Worm (Caenorhabditis elegans): ENCODE measurements around the gene vps-11.

Gene vps-11

DNA sequence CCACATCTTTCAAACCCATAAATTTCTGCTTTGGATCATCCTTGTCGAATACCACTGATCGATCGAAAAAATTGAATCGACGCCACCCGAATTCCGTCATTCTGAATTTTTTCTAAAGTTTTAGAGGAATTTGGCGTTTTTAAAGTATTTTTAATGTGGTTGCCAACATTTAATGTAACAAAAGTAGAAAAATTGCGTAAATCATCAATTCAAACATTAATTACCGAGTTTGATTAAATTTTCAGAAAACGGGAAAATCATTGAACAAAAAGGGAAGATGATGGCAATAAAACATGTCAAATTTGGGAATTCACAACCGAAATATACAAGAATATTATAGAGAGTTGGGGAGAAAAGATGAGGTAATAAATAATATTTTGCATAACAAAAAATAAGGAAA, at the start of gene vps-11:
Gene vps-11, minus strand, starts transcription at position 101 of the 400 bp plus-strand sequence.
- TF ChIP-seq ztf-23 (GFP tag; IDR thresholded peaks at IDR 0.05), result no peak
- TF ChIP-seq ztf-29 (GFP tag; IDR thresholded peaks at IDR 0.05), result no peak
- TF ChIP-seq tab-1 (GFP tag; IDR thresholded peaks at IDR 0.05), result no peak
- no peak for TF ChIP-seq med-1 (GFP tag; optimal IDR thresholded peaks at IDR 0.05; ENCODE audit: insufficient read depth)
- TF ChIP-seq klf-2 (GFP tag; conservative IDR thresholded peaks at IDR 0.05), result no peak
- TF ChIP-seq cog-1 (tag; optimal IDR thresholded peaks at IDR 0.05), result no peak
- no peak for TF ChIP-seq ref-1 (GFP tag; conservative IDR thresholded peaks at IDR 0.05)
- no peak for TF ChIP-seq T22C8.4 (GFP tag; IDR thresholded peaks at IDR 0.05)
- no peak for TF ChIP-seq flt-1 (GFP tag; IDR thresholded peaks at IDR 0.05)

DNA sequence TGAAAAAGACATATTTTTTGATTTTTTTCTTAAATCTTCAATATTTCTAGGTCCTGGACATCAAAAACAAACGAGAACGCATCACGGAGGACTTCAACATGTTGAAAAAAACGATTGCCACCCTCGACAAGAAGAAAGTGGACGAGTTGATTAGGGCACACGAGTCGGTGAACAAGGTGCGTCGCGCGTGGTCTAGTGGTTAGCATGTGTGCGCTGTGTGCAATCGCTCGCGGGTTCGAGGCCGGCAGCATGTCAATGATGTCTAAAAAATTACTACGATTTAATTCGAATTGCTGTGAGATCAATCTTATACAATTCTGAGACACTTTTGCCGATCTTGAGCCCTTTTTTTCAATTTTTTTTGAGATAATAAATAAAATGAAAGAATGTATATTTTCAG, 46.8 kb upstream of the vps-11 start:
- TF ChIP-seq flt-1 (GFP tag; IDR thresholded peaks at IDR 0.05), result peak; percentile 97
- peak; percentile 92 for TF ChIP-seq cog-1 (tag; optimal IDR thresholded peaks at IDR 0.05)
- peak; percentile 98 for TF ChIP-seq ref-1 (GFP tag; conservative IDR thresholded peaks at IDR 0.05)
- TF ChIP-seq klf-2 (GFP tag; conservative IDR thresholded peaks at IDR 0.05), result peak; percentile 89
- peak; percentile 69 for TF ChIP-seq med-1 (GFP tag; optimal IDR thresholded peaks at IDR 0.05; ENCODE audit: insufficient read depth)
- TF ChIP-seq T22C8.4 (GFP tag; IDR thresholded peaks at IDR 0.05), result peak; percentile 93
- peak; percentile 87 for TF ChIP-seq ztf-29 (GFP tag; IDR thresholded peaks at IDR 0.05)
- peak; percentile 92 for TF ChIP-seq ztf-23 (GFP tag; IDR thresholded peaks at IDR 0.05)
- peak; percentile 95 for TF ChIP-seq tab-1 (GFP tag; IDR thresholded peaks at IDR 0.05)

DNA sequence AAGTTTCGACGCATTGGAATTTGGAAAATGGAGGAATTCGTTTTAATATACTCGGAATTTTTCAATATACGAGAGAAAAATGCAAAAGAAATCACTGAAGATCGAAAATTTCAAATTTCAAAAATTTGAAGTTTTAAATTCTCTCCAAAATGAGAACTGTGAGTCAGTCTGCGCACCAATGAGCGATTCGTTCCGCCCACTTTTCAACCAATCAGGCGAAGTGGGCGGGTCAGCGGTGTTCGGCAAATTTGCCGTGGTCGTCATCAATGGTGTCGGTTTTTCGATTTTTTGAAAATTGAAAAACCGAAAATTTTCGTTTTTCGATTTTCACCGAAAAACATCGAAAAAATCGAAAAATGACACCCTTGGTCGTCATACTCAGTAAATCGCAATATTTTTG, 45.3 kb upstream of the vps-11 start:
- no peak for TF ChIP-seq tab-1 (GFP tag; IDR thresholded peaks at IDR 0.05)

DNA sequence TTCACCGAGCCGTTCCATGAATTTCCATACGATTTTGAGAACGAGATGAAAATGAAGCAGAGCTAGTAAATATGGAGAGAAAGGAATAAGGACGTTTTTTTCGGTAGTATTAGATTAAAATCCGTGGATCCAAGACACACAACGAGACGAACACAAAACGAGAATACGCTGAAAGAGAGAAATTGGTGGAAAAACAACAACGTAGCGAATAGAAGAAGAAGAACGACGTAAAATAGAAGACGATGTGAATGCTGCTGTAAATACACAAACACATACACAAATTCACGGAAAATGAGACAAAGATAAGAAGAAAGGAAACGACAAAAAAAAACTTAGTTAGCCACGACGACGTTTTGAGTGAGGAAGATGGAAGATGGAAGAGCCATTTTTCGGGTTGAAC, 41.4 kb upstream of the vps-11 start:
- no peak for TF ChIP-seq T22C8.4 (GFP tag; IDR thresholded peaks at IDR 0.05)
- no peak for TF ChIP-seq ztf-23 (GFP tag; IDR thresholded peaks at IDR 0.05)
- 0 out of 2 replicates have a peak, but pooled peaks have one; percentile 29 for TF ChIP-seq flt-1 (GFP tag; IDR thresholded peaks at IDR 0.05)
- TF ChIP-seq cog-1 (tag; optimal IDR thresholded peaks at IDR 0.05), result no peak
- no peak for TF ChIP-seq med-1 (GFP tag; optimal IDR thresholded peaks at IDR 0.05; ENCODE audit: insufficient read depth)
- TF ChIP-seq klf-2 (GFP tag; conservative IDR thresholded peaks at IDR 0.05), result no peak

- TF ChIP-seq med-1 (GFP tag; optimal IDR thresholded peaks at IDR 0.05; ENCODE audit: insufficient read depth) (no peak), ztf-29 (GFP tag; IDR thresholded peaks at IDR 0.05) (no peak), flt-1 (GFP tag; IDR thresholded peaks at IDR 0.05) (no peak), ztf-23 (GFP tag; IDR thresholded peaks at IDR 0.05) (no peak), tab-1 (GFP tag; IDR thresholded peaks at IDR 0.05) (no peak), T22C8.4 (GFP tag; IDR thresholded peaks at IDR 0.05) (no peak), ref-1 (GFP tag; conservative IDR thresholded peaks at IDR 0.05) (no peak), cog-1 (tag; optimal IDR thresholded peaks at IDR 0.05) (no peak), klf-2 (GFP tag; conservative IDR thresholded peaks at IDR 0.05) (no peak)
Observed at ce11 chrII:10829572-10829971, 36.3 kb upstream of the vps-11 start.

DNA sequence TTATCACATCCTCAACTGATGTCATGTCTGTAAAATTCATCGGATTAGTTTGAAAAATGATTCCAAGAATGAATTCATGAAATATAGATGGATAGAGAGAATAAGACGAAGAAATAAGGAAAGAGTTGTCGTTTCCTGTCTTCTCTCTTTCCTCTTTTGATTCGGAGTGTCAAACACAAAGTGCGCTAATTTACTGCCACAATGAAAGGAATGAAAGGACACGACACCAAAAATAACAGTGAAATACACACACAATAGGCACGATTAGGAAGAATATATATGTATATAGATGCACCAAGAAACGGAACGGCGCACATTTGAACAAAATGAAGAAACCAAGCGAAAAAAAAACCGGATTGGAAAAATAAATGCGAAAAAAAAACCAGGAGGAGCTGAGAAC, 35.8 kb upstream of the vps-11 start, which contains the start of gene VM106R.1:
Gene VM106R.1, minus strand, starts transcription at position 101 of the 400 bp plus-strand sequence.
- TF ChIP-seq klf-2 (GFP tag; conservative IDR thresholded peaks at IDR 0.05) (no peak), flt-1 (GFP tag; IDR thresholded peaks at IDR 0.05) (no peak)

DNA sequence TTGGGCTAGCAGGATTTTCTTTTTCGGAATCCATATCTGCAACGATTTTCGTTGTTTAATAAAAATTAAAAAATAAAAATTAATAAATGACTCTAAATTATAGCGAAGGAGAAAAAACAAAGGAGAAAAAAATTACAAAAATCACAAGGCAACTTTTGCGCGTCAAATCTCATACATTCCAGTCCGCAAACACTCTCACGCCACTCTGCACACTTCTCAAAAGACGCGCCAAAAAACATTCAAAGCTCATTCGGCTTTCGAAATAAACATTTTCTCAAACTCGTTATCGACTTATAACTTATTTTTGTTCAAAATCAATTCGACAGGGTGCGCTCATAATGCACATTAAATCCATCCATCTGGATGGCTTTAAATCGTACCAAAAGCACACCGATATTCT, 30.8 kb upstream of the vps-11 start, which contains the start of the genes R06F6.12 and mix-1:
Gene R06F6.12, minus strand, starts transcription at position 36 of the 400 bp plus-strand sequence.
Gene mix-1, plus strand, starts transcription at position 201 of the 400 bp plus-strand sequence.
- TF ChIP-seq ref-1 (GFP tag; conservative IDR thresholded peaks at IDR 0.05) (no peak), T22C8.4 (GFP tag; IDR thresholded peaks at IDR 0.05) (no peak), flt-1 (GFP tag; IDR thresholded peaks at IDR 0.05) (no peak), ztf-23 (GFP tag; IDR thresholded peaks at IDR 0.05) (no peak), tab-1 (GFP tag; IDR thresholded peaks at IDR 0.05) (peak; percentile 44; the same call in 1 of the 2 replicates)

DNA sequence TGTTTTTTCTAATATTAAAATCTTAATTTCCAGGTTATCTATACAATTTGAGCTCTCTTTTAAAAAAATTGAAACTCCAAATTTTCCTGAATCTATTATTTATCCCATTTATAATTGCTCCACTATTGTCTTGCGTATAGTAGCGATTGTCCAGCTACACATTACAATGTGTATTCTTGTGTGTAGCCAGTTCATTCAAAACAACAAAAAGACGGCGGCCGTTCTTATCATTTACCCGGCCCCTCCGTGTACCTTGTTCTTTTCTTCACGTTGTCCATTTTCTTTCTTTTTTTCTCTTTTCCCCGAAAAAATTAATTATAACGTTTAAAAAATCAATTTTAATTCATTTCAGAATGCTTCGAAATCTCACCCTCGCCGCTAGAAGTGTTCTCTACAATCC, 27.4 kb upstream of the vps-11 start, which contains the start of gene ech-4:
Gene ech-4, plus strand, starts transcription at position 353 of the 400 bp plus-strand sequence.
- no peak for TF ChIP-seq ztf-23 (GFP tag; IDR thresholded peaks at IDR 0.05)

DNA sequence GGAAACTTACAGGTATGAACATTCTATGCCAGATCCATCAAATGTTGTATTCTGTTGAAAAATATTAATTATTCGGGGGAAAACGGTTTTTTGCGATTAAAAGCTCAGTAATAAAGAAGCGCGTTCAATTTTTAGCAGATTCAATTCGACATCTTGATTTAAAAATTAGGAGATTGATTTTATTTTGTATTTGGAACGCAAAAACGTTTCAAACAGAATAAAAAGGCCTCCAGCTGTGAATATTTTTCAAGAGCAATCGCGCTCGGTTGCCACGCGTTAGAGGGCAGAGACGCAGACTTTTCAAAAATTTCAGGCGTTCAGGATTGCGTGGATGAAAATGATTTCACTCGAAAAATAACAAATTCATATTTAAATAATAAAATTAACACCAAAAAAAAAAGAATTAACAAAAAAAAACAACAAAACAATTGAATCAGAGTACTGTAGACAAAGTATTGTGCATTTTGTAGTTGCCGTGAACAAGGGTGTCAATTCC, 26.7 kb upstream of the vps-11 start, which contains the start of gene R06F6.8:
Gene R06F6.8, minus strand, starts transcription at position 51 of the 496 bp plus-strand sequence.
- TF ChIP-seq cog-1 (tag; optimal IDR thresholded peaks at IDR 0.05), result no peak
- TF ChIP-seq klf-2 (GFP tag; conservative IDR thresholded peaks at IDR 0.05), result no peak
- TF ChIP-seq med-1 (GFP tag; optimal IDR thresholded peaks at IDR 0.05; ENCODE audit: insufficient read depth), result no peak
- no peak for TF ChIP-seq T22C8.4 (GFP tag; IDR thresholded peaks at IDR 0.05)
- TF ChIP-seq tab-1 (GFP tag; IDR thresholded peaks at IDR 0.05), result no peak
- TF ChIP-seq ref-1 (GFP tag; conservative IDR thresholded peaks at IDR 0.05), result no peak
- no peak for TF ChIP-seq ztf-29 (GFP tag; IDR thresholded peaks at IDR 0.05)
- TF ChIP-seq ztf-23 (GFP tag; IDR thresholded peaks at IDR 0.05), result no peak
- TF ChIP-seq flt-1 (GFP tag; IDR thresholded peaks at IDR 0.05), result no peak

- no peak for TF ChIP-seq tab-1 (GFP tag; IDR thresholded peaks at IDR 0.05)
- no peak for TF ChIP-seq klf-2 (GFP tag; conservative IDR thresholded peaks at IDR 0.05)
- no peak for TF ChIP-seq ztf-29 (GFP tag; IDR thresholded peaks at IDR 0.05)
Observed at ce11 chrII:10810690-10811089, 17.4 kb upstream of the vps-11 start, which contains the start of gene msrp-7. Gene msrp-7, plus strand, starts transcription at chrII:10810990.
